Fruit fly (Drosophila melanogaster): ENCODE measurements around the gene CG32640.

Gene CG32640

dm6 chrX:13221835-13222234 lies 44.0 kb downstream of the CG32640 start:
- TF ChIP-seq sv (GFP tag; optimal IDR thresholded peaks at IDR 0.05): no peak
- TF ChIP-seq fru (GFP tag; optimal IDR thresholded peaks at IDR 0.05): no peak
- TF ChIP-seq Jra (GFP tag; optimal IDR thresholded peaks at IDR 0.05): no peak
- TF ChIP-seq CG32264 (GFP tag; optimal IDR thresholded peaks at IDR 0.05): no peak
- TF ChIP-seq brk (GFP tag; optimal IDR thresholded peaks at IDR 0.05): no peak
- TF ChIP-seq OdsH (GFP tag; optimal IDR thresholded peaks at IDR 0.05): no peak

- TF ChIP-seq Dfd (GFP tag; optimal IDR thresholded peaks at IDR 0.05) (no peak), rgr (GFP tag; optimal IDR thresholded peaks at IDR 0.05) (no peak), CG9705 (GFP tag; optimal IDR thresholded peaks at IDR 0.05) (no peak), Jra (GFP tag; optimal IDR thresholded peaks at IDR 0.05) (no peak), dl (GFP tag; optimal IDR thresholded peaks at IDR 0.05; ENCODE audit: insufficient read depth in 1 of 2, partially characterized antibody in 2 of 2) (no peak), tai (GFP tag; optimal IDR thresholded peaks at IDR 0.05) (no peak), CrebA (GFP tag; optimal IDR thresholded peaks at IDR 0.05; ENCODE audit: borderline replicate concordance) (no peak), Myc (optimal IDR thresholded peaks at IDR 0.05) (no peak), Vsx2 (GFP tag; optimal IDR thresholded peaks at IDR 0.05; ENCODE audit: partially characterized antibody) (no peak), sv (GFP tag; optimal IDR thresholded peaks at IDR 0.05) (no peak), ey (GFP tag; optimal IDR thresholded peaks at IDR 0.05) (no peak), dmrt93B (GFP tag; optimal IDR thresholded peaks at IDR 0.05) (no peak), jim (GFP tag; optimal IDR thresholded peaks at IDR 0.05) (no peak), pan (optimal IDR thresholded peaks at IDR 0.05) (no peak), br (GFP tag; optimal IDR thresholded peaks at IDR 0.05) (no peak), psq (GFP tag; optimal IDR thresholded peaks at IDR 0.05) (no peak), fru (GFP tag; optimal IDR thresholded peaks at IDR 0.05) (no peak)
These were observed 47.0 kb downstream of the CG32640 start for dm6 chrX:13224846-13225245.

- TF ChIP-seq lola (GFP tag; optimal IDR thresholded peaks at IDR 0.05) (no peak), foxo (GFP tag; optimal IDR thresholded peaks at IDR 0.05) (peak in 1 of 2 experiments; percentile 2), Mio (GFP tag; optimal IDR thresholded peaks at IDR 0.05) (no peak), dmrt93B (GFP tag; optimal IDR thresholded peaks at IDR 0.05) (no peak), fru (GFP tag; optimal IDR thresholded peaks at IDR 0.05) (peak; percentile 4), woc (GFP tag; optimal IDR thresholded peaks at IDR 0.05) (no peak), tai (GFP tag; optimal IDR thresholded peaks at IDR 0.05) (no peak), h (GFP tag; optimal IDR thresholded peaks at IDR 0.05) (peak; percentile 14)
These were observed 48.7 kb downstream of the CG32640 start for dm6 chrX:13226478-13226877.

dm6 chrX:13227505-13228207 lies 49.9 kb downstream of the CG32640 start:
- TF ChIP-seq br (GFP tag; optimal IDR thresholded peaks at IDR 0.05) (no peak), CrebA (GFP tag; optimal IDR thresholded peaks at IDR 0.05; ENCODE audit: borderline replicate concordance) (no peak), Sp1 (GFP tag; optimal IDR thresholded peaks at IDR 0.05) (no peak), woc (GFP tag; optimal IDR thresholded peaks at IDR 0.05) (no peak), Hnf4 (GFP tag; optimal IDR thresholded peaks at IDR 0.05) (no peak), brk (GFP tag; optimal IDR thresholded peaks at IDR 0.05) (no peak)
